Fruit fly (Drosophila melanogaster) whole organism, adult: ENCODE results near the gene Lsm12a.

ENCODE experiments used
- CG11617 ChIP-seq: fragments of 200-800 bp; sonication (Bioruptor generic); optimal IDR thresholded peaks from 2 replicates; lab custom pipeline; 2017; ENCODE audit warnings: mild to moderate bottlenecking, missing biosample characterization, missing genetic modification reagents, missing genetic modification characterization
- CG14711 ChIP-seq: fragments of 200-800 bp; sonication (Bioruptor generic); optimal IDR thresholded peaks from 2 replicates; lab custom pipeline; 2018; ENCODE audit warnings: missing biosample characterization, mild to moderate bottlenecking, missing genetic modification characterization, moderate library complexity
- CG5204 ChIP-seq: fragments of 200-800 bp; sonication (Bioruptor generic); optimal IDR thresholded peaks from 2 replicates; lab custom pipeline; 2016; ENCODE audit warnings: missing biosample characterization, missing genetic modification characterization
- CG7101 ChIP-seq: fragments of 200-800 bp; sonication (Bioruptor generic); optimal IDR thresholded peaks from 2 replicates; lab custom pipeline; 2018; ENCODE audit warnings: missing biosample characterization, mild to moderate bottlenecking, missing genetic modification characterization, moderate library complexity
- Clk ChIP-seq: fragments of 200-800 bp; sonication (Bioruptor generic); optimal IDR thresholded peaks from 2 replicates; lab custom pipeline; 2017; ENCODE audit warnings: missing biosample characterization, missing genetic modification characterization
- Hr96 ChIP-seq: fragments of 200-800 bp; sonication (Bioruptor generic); optimal IDR thresholded peaks from 2 replicates; lab custom pipeline; 2016; ENCODE audit warnings: missing biosample characterization, missing genetic modification characterization
- Mnt ChIP-seq: fragments of 200-800 bp; sonication (Bioruptor generic); optimal IDR thresholded peaks from 2 replicates; lab custom pipeline; 2016; ENCODE audit warnings: missing biosample characterization, mild to moderate bottlenecking, missing genetic modification characterization
- cic ChIP-seq: fragments of 200-800 bp; sonication (Bioruptor generic); optimal IDR thresholded peaks from 2 replicates; lab custom pipeline; 2017; ENCODE audit warnings: missing biosample characterization, mild to moderate bottlenecking, missing genetic modification characterization, moderate library complexity
- cnc ChIP-seq, 2 experiments: fragments of >200 bp; optimal IDR thresholded peaks; 2 replicates each; lab custom pipeline; 2017
- kay ChIP-seq: fragments of 200-800 bp; sonication (Bioruptor generic); peaks from one replicate; lab custom pipeline; 2016; ENCODE audit warnings: missing biosample characterization, missing genetic modification characterization, borderline replicate concordance
- ovo ChIP-seq: fragments of 200-800 bp; sonication (Bioruptor generic); optimal IDR thresholded peaks from 2 replicates; lab custom pipeline; 2016; ENCODE audit warnings: missing biosample characterization, missing genetic modification characterization
- pad ChIP-seq: fragments of 200-800 bp; sonication (Bioruptor generic); optimal IDR thresholded peaks from 3 replicates; lab custom pipeline; 2017; ENCODE audit warnings: missing biosample characterization, missing genetic modification characterization, mild to moderate bottlenecking, moderate library complexity, missing genetic modification reagents
- tj ChIP-seq: fragments of 200-800 bp; sonication (Bioruptor generic); optimal IDR thresholded peaks from 3 replicates; lab custom pipeline; 2017; ENCODE audit warnings: missing biosample characterization, mild to moderate bottlenecking, missing genetic modification characterization, moderate library complexity

dm6 chrX:12001005-12001404, 17.4 kb upstream of the Lsm12a start:
- no peak for TF ChIP-seq ovo (GFP tag; lab: Kevin White, UChicago)
- TF ChIP-seq pad (GFP tag; lab: Kevin White, UChicago), result no peak
- TF ChIP-seq CG5204 (GFP tag; lab: Kevin White, UChicago), result no peak
- TF ChIP-seq CG11617 (GFP tag; lab: Kevin White, UChicago), result no peak
- no peak for TF ChIP-seq CG14711 (tag; lab: Kevin White, UChicago)
- no peak for TF ChIP-seq cic (GFP tag; lab: Kevin White, UChicago)
- no peak for TF ChIP-seq Mnt (GFP tag; lab: Kevin White, UChicago)
- no peak for TF ChIP-seq CG7101 (tag; lab: Kevin White, UChicago)
- TF ChIP-seq Hr96 (GFP tag; lab: Kevin White, UChicago), result no peak
- no peak for TF ChIP-seq Clk (GFP tag; lab: Kevin White, UChicago)
- no peak for TF ChIP-seq kay (GFP tag; lab: Kevin White, UChicago)
- no peak for TF ChIP-seq cnc (optimal IDR thresholded peaks at IDR 0.05; lab: Kevin White, UChicago)
- TF ChIP-seq tj (GFP tag; lab: Kevin White, UChicago), result no peak
